Worm (Caenorhabditis elegans): ENCODE measurements around the gene cka-2.

Gene cka-2

ce11 chrX:4295917-4296316 is 10.0 kb downstream of the cka-2 start:
- TF ChIP-seq tbx-8 (GFP tag; optimal IDR thresholded peaks at IDR 0.05) = no peak

ce11 chrX:4297452-4297851 is 11.5 kb downstream of the cka-2 start, which contains the start of gene paf-2:
TSS of gene paf-2 (minus strand) at chrX:4297741.
- TF ChIP-seq zip-8 (tag; optimal IDR thresholded peaks at IDR 0.05) = no peak
- no peak for TF ChIP-seq drap-1 (GFP tag; optimal IDR thresholded peaks at IDR 0.05)
- TF ChIP-seq ceh-43 (GFP tag; optimal IDR thresholded peaks at IDR 0.05) = no peak
- no peak for TF ChIP-seq snpc-4 (tag; optimal IDR thresholded peaks at IDR 0.05)
- no peak for TF ChIP-seq mep-1 (tag; optimal IDR thresholded peaks at IDR 0.05)
- no peak for TF ChIP-seq lin-32 (GFP tag; optimal IDR thresholded peaks at IDR 0.05)
- TF ChIP-seq ceh-39 (tag; optimal IDR thresholded peaks at IDR 0.05) = no peak
- no peak for TF ChIP-seq M03D4.4 (tag; optimal IDR thresholded peaks at IDR 0.05)
- TF ChIP-seq blmp-1 (tag; optimal IDR thresholded peaks at IDR 0.05) = no peak
- no peak for TF ChIP-seq nhr-12 (tag; optimal IDR thresholded peaks at IDR 0.05)
- no peak for TF ChIP-seq unc-39 (tag; optimal IDR thresholded peaks at IDR 0.05)
- TF ChIP-seq ztf-11 (tag; optimal IDR thresholded peaks at IDR 0.05) = no peak
- no peak for TF ChIP-seq lin-13 (tag; optimal IDR thresholded peaks at IDR 0.05)
- TF ChIP-seq sem-2 (GFP tag; optimal IDR thresholded peaks at IDR 0.05) = no peak
- TF ChIP-seq mab-5 (tag; optimal IDR thresholded peaks at IDR 0.05) = no peak
- no peak for TF ChIP-seq hlh-1 (tag; optimal IDR thresholded peaks at IDR 0.05)
- no peak for TF ChIP-seq sptf-1 (tag; optimal IDR thresholded peaks at IDR 0.05)
- no peak for TF ChIP-seq nhr-28 (tag; optimal IDR thresholded peaks at IDR 0.05)
- TF ChIP-seq unc-62 (GFP tag; optimal IDR thresholded peaks at IDR 0.05) = no peak

ce11 chrX:4303200-4303599 is 17.3 kb downstream of the cka-2 start:
- TF ChIP-seq flh-1 (GFP tag; optimal IDR thresholded peaks at IDR 0.05) = no peak
- TF ChIP-seq lin-13 (tag; optimal IDR thresholded peaks at IDR 0.05) = no peak
- no peak for TF ChIP-seq nhr-76 (tag; optimal IDR thresholded peaks at IDR 0.05)

- no peak for TF ChIP-seq nhr-237 (tag; optimal IDR thresholded peaks at IDR 0.05)
- no peak for TF ChIP-seq lin-13 (tag; optimal IDR thresholded peaks at IDR 0.05)
- TF ChIP-seq ham-2 (GFP tag; optimal IDR thresholded peaks at IDR 0.05) = no peak
- no peak for TF ChIP-seq blmp-1 (tag; optimal IDR thresholded peaks at IDR 0.05)
- no peak for TF ChIP-seq hlh-1 (tag; optimal IDR thresholded peaks at IDR 0.05)
- TF ChIP-seq mls-2 (tag; optimal IDR thresholded peaks at IDR 0.05) = no peak
- no peak for TF ChIP-seq ceh-83 (GFP tag; optimal IDR thresholded peaks at IDR 0.05)
- no peak for TF ChIP-seq elt-3 (tag; optimal IDR thresholded peaks at IDR 0.05)
- no peak for TF ChIP-seq ceh-43 (GFP tag; optimal IDR thresholded peaks at IDR 0.05)
These were observed 20.9 kb downstream of the cka-2 start, which contains the start of gene pqn-15 for ce11 chrX:4306861-4307260. TSS of gene pqn-15 (minus strand) at chrX:4306961.

ce11 chrX:4307559-4308005 is 21.7 kb downstream of the cka-2 start:
- TF ChIP-seq ces-1 (GFP tag; optimal IDR thresholded peaks at IDR 0.05) (peak; percentile 51), mep-1 (tag; optimal IDR thresholded peaks at IDR 0.05) (no peak), unc-120 (tag; optimal IDR thresholded peaks at IDR 0.05; ENCODE audit: poor library complexity, severe bottlenecking) (peak; percentile 14), nhr-76 (tag; optimal IDR thresholded peaks at IDR 0.05) (no peak), nhr-2 (tag; optimal IDR thresholded peaks at IDR 0.05) (no peak), mab-5 (tag; optimal IDR thresholded peaks at IDR 0.05) (no peak), hlh-1 (tag; optimal IDR thresholded peaks at IDR 0.05) (no peak), drap-1 (GFP tag; optimal IDR thresholded peaks at IDR 0.05) (no peak), nhr-237 (tag; optimal IDR thresholded peaks at IDR 0.05) (no peak), mls-2 (tag; optimal IDR thresholded peaks at IDR 0.05) (peak; percentile 78), ceh-43 (GFP tag; optimal IDR thresholded peaks at IDR 0.05) (peak; percentile 69), blmp-1 (tag; optimal IDR thresholded peaks at IDR 0.05) (no peak), sptf-1 (tag; optimal IDR thresholded peaks at IDR 0.05) (peak; percentile 19), snpc-4 (tag; optimal IDR thresholded peaks at IDR 0.05) (no peak), cnd-1 (tag; optimal IDR thresholded peaks at IDR 0.05) (peak; percentile 10), nhr-28 (tag; optimal IDR thresholded peaks at IDR 0.05) (no peak), unc-62 (GFP tag; optimal IDR thresholded peaks at IDR 0.05) (no peak), lin-13 (tag; optimal IDR thresholded peaks at IDR 0.05) (peak; percentile 28), tbx-8 (GFP tag; optimal IDR thresholded peaks at IDR 0.05) (no peak), ceh-83 (GFP tag; optimal IDR thresholded peaks at IDR 0.05) (no peak), flh-1 (GFP tag; optimal IDR thresholded peaks at IDR 0.05) (no peak), unc-39 (tag; optimal IDR thresholded peaks at IDR 0.05) (no peak), elt-3 (tag; optimal IDR thresholded peaks at IDR 0.05) (no peak), ham-2 (GFP tag; optimal IDR thresholded peaks at IDR 0.05) (no peak)

Measured in whole organism, mixed stage, embryonic.